Fruit fly (Drosophila melanogaster) whole organism, prepupa: ENCODE measurements around the gene CG1542.

Experiments
- CG3032 ChIP-seq: fragments of 200-800 bp; optimal IDR thresholded peaks from 2 replicates; lab custom pipeline; 2019; ENCODE audit warnings: missing biosample characterization, mild to moderate bottlenecking, missing genetic modification characterization, moderate library complexity
- Hr38 ChIP-seq: sonication (Bioruptor generic); optimal IDR thresholded peaks from 2 replicates; lab custom pipeline; 2016; ENCODE audit warnings: missing biosample characterization, missing genetic modification characterization
- achi ChIP-seq: fragments of 200-800 bp; sonication (Bioruptor generic); optimal IDR thresholded peaks from 3 replicates; lab custom pipeline; 2016; ENCODE audit warnings: missing biosample characterization, missing genetic modification characterization

dm6 chr3R:31257299-31257698, 44.0 kb downstream of the CG1542 start, which contains the start of gene CAH6:
- TF ChIP-seq achi (GFP tag; lab: Kevin White, UChicago) (no peak), Hr38 (GFP tag; lab: Kevin White, UChicago) (no peak), CG3032 (no peak)
